Worm (Caenorhabditis elegans) whole organism, mixed stage, embryonic: ENCODE results near the gene F32F2.4.

Experiments used
- blmp-1 ChIP-seq: fragments of 150-350 bp; optimal IDR thresholded peaks from 2 replicates; lab custom pipeline; 2014; ENCODE audit warnings: missing biosample characterization, missing genetic modification characterization
- ces-1 ChIP-seq: fragments of 150-350 bp; optimal IDR thresholded peaks from 2 replicates; lab custom pipeline; 2014; ENCODE audit warnings: missing biosample characterization, missing genetic modification reagents, missing genetic modification characterization
- cnd-1 ChIP-seq: fragments of 200-800 bp; sonication (Bioruptor generic); optimal IDR thresholded peaks from 2 replicates; lab custom pipeline; 2018; ENCODE audit warnings: mild to moderate bottlenecking, missing genetic modification characterization, missing compliant biosample characterization
- drap-1 ChIP-seq: fragments of 200-800 bp; sonication (Bioruptor generic); optimal IDR thresholded peaks from 3 replicates; lab custom pipeline; 2018; ENCODE audit warnings: mild to moderate bottlenecking, missing genetic modification characterization, missing compliant biosample characterization
- nhr-237 ChIP-seq: fragments of 150-350 bp; optimal IDR thresholded peaks from 2 replicates; lab custom pipeline; 2014; ENCODE audit warnings: missing biosample characterization, missing genetic modification characterization
- pha-4 ChIP-seq: fragments of 150-350 bp; optimal IDR thresholded peaks from 2 replicates; lab custom pipeline; 2018; ENCODE audit warnings: missing biosample characterization, missing genetic modification reagents, missing genetic modification characterization
- unc-39 ChIP-seq: fragments of 150-350 bp; optimal IDR thresholded peaks from 2 replicates; lab custom pipeline; 2014; ENCODE audit warnings: missing biosample characterization, missing genetic modification characterization
- unc-62 ChIP-seq: fragments of 150-350 bp; optimal IDR thresholded peaks from 2 replicates; lab custom pipeline; 2014; ENCODE audit warnings: missing biosample characterization, missing genetic modification reagents, missing genetic modification characterization
- ztf-11 ChIP-seq: fragments of 150-350 bp; optimal IDR thresholded peaks from 2 replicates; lab custom pipeline; 2014; ENCODE audit warnings: missing biosample characterization, missing genetic modification characterization

DNA sequence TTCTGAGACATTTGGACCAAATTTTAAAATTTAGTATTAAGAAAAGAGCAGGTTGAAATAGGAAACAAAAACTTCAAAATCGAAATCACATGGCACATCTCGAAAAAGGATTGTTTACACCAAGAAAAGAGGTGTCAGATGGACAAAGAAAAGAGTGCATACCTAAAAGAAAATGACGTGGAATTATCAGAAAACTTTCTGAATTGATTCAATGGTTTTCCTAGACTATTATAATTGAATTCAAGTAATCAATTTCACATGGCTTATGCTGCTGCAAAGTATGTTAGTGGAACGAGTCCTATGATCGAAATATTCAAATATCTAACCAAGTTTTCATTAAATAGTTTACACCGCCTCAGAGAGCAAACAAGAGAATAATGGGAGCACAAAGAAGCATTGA is 23.2 kb upstream of the F32F2.4 start:
- no peak for TF ChIP-seq cnd-1
- no peak for TF ChIP-seq pha-4 (tag; lab: Kevin White, UChicago)
- no peak for TF ChIP-seq blmp-1 (tag; lab: Kevin White, UChicago)
- TF ChIP-seq unc-39, result no peak
- no peak for TF ChIP-seq nhr-237 (tag; lab: Kevin White, UChicago)
- TF ChIP-seq ces-1 (GFP tag; lab: Kevin White, UChicago), result no peak
- no peak for TF ChIP-seq unc-62 (GFP tag; lab: Kevin White, UChicago)
- no peak for TF ChIP-seq ztf-11 (tag; lab: Kevin White, UChicago)
- no peak for TF ChIP-seq drap-1
